Fruit fly (Drosophila melanogaster) whole organism, embryonic: Measurements from ENCODE around the gene CG16972.

Experiments
- Aef1 ChIP-seq: fragments of 200-800 bp; sonication (Bioruptor generic); IDR thresholded peaks from 3 replicates; pipeline ENCODE4 v1.3.6; 2022; ENCODE audit warnings: missing biosample characterization, missing genetic modification characterization
- CG10543 ChIP-seq: fragments of 200-800 bp; sonication (Bioruptor generic); optimal IDR thresholded peaks from 3 replicates; lab custom pipeline; 2017; ENCODE audit warnings: missing biosample characterization, mild to moderate bottlenecking, missing genetic modification characterization, moderate library complexity
- CG10979 ChIP-seq: fragments of 200-800 bp; sonication (Bioruptor generic); optimal IDR thresholded peaks from 2 replicates; lab custom pipeline; 2018; ENCODE audit warnings: missing biosample characterization, mild to moderate bottlenecking, missing genetic modification characterization, moderate library complexity
- CG11093 ChIP-seq: fragments of 200-800 bp; sonication (Bioruptor generic); IDR thresholded peaks from 3 replicates; pipeline ENCODE4 v1.3.6; 2022; ENCODE audit warnings: missing biosample characterization, missing genetic modification characterization
- CG11247 ChIP-seq: fragments of 200-800 bp; sonication (Bioruptor generic); IDR thresholded peaks from 2 replicates; pipeline ENCODE4 v1.3.6; 2022; ENCODE audit warnings: missing biosample characterization, missing genetic modification characterization
- CG11695 ChIP-seq: fragments of 200-800 bp; sonication (Bioruptor generic); IDR thresholded peaks from 3 replicates; pipeline ENCODE4 v1.3.6; 2022; ENCODE audit warnings: missing biosample characterization, missing genetic modification characterization
- CG12769 ChIP-seq: fragments of 200-800 bp; sonication (Bioruptor generic); optimal IDR thresholded peaks from 2 replicates; lab custom pipeline; 2019; ENCODE audit warnings: missing biosample characterization, mild to moderate bottlenecking, missing genetic modification characterization, moderate library complexity
- CG15011 ChIP-seq: fragments of 200-800 bp; sonication (Bioruptor generic); optimal IDR thresholded peaks from 3 replicates; lab custom pipeline; 2018; ENCODE audit warnings: missing biosample characterization, mild to moderate bottlenecking, missing genetic modification characterization
- CG15601 ChIP-seq: fragments of 200-800 bp; sonication (Bioruptor generic); optimal IDR thresholded peaks from 3 replicates; lab custom pipeline; 2019; ENCODE audit warnings: missing biosample characterization, mild to moderate bottlenecking, missing genetic modification characterization, moderate library complexity
- CG16863 ChIP-seq: fragments of 200-800 bp; sonication (Bioruptor generic); optimal IDR thresholded peaks from 3 replicates; lab custom pipeline; 2016; ENCODE audit warnings: missing biosample characterization, missing genetic modification characterization
- CG18619 ChIP-seq: fragments of 200-800 bp; sonication (Bioruptor generic); optimal IDR thresholded peaks from 3 replicates; lab custom pipeline; 2017; ENCODE audit warnings: missing biosample characterization, mild to moderate bottlenecking, missing genetic modification characterization
- CG30403 ChIP-seq: fragments of 200-800 bp; sonication (Bioruptor generic); optimal IDR thresholded peaks from 3 replicates; lab custom pipeline; 2016; ENCODE audit warnings: missing biosample characterization, missing genetic modification characterization
- CG3163 ChIP-seq: fragments of 200-800 bp; sonication (Bioruptor generic); optimal IDR thresholded peaks from 3 replicates; lab custom pipeline; 2016; ENCODE audit warnings: missing biosample characterization, missing genetic modification characterization
- CG43689 ChIP-seq: fragments of 200-800 bp; sonication (Bioruptor generic); IDR thresholded peaks from 2 replicates; pipeline ENCODE4 v1.3.6; 2022; ENCODE audit warnings: missing biosample characterization, missing genetic modification characterization
- CG4730 ChIP-seq: fragments of 200-800 bp; sonication (Bioruptor generic); IDR thresholded peaks from 2 replicates; pipeline ENCODE4 v1.3.6; 2022; ENCODE audit warnings: missing biosample characterization, missing genetic modification characterization
- CG4820 ChIP-seq: fragments of 200-800 bp; sonication (Bioruptor generic); optimal IDR thresholded peaks from 3 replicates; lab custom pipeline; 2016; ENCODE audit warnings: missing biosample characterization, missing genetic modification characterization
- CG6791 ChIP-seq: fragments of 200-800 bp; sonication (Bioruptor generic); IDR thresholded peaks from 3 replicates; pipeline ENCODE4 v1.3.6; 2022; ENCODE audit warnings: missing biosample characterization, missing genetic modification characterization; ENCODE audit not compliant: partially characterized antibody
- CG7745 ChIP-seq: fragments of 200-800 bp; sonication (Bioruptor generic); optimal IDR thresholded peaks from 2 replicates; lab custom pipeline; 2018; ENCODE audit warnings: missing biosample characterization, mild to moderate bottlenecking, missing genetic modification characterization, moderate library complexity
- CG7987 ChIP-seq: fragments of 200-800 bp; sonication (Bioruptor generic); optimal IDR thresholded peaks from 2 replicates; lab custom pipeline; 2018; ENCODE audit warnings: missing biosample characterization, mild to moderate bottlenecking, missing genetic modification characterization, moderate library complexity
- Dek ChIP-seq: fragments of 200-800 bp; sonication (Bioruptor generic); optimal IDR thresholded peaks from 3 replicates; lab custom pipeline; 2019; ENCODE audit warnings: missing biosample characterization, mild to moderate bottlenecking, missing genetic modification characterization, moderate library complexity
- Dip3 ChIP-seq: fragments of 200-800 bp; sonication (Bioruptor generic); optimal IDR thresholded peaks from 3 replicates; lab custom pipeline; 2016; ENCODE audit warnings: missing biosample characterization, missing genetic modification characterization
- GATAe ChIP-seq: fragments of 200-800 bp; sonication (Bioruptor generic); conservative IDR thresholded peaks from 2 replicates; pipeline ENCODE4 v1.3.6; 2022; ENCODE audit warnings: missing biosample characterization, missing genetic modification characterization
- H15 ChIP-seq: fragments of 200-800 bp; sonication (Bioruptor generic); IDR thresholded peaks from 3 replicates; pipeline ENCODE4 v1.3.6; 2022; ENCODE audit warnings: missing biosample characterization, missing genetic modification characterization
- HLHmδ ChIP-seq: fragments of 200-800 bp; sonication (Bioruptor generic); optimal IDR thresholded peaks from 2 replicates; lab custom pipeline; 2018; ENCODE audit warnings: missing biosample characterization, mild to moderate bottlenecking, missing genetic modification characterization, moderate library complexity
- Jarid2 ChIP-seq: fragments of 200-800 bp; sonication (Bioruptor generic); optimal IDR thresholded peaks from 3 replicates; lab custom pipeline; 2017; ENCODE audit warnings: mild to moderate bottlenecking, missing biosample characterization, missing genetic modification reagents, missing genetic modification characterization
- Kr ChIP-seq: fragments of 200-800 bp; sonication (Bioruptor generic); optimal IDR thresholded peaks from 2 replicates; lab custom pipeline; 2017; ENCODE audit warnings: missing biosample characterization, mild to moderate bottlenecking, missing genetic modification characterization
- MTF-1 ChIP-seq: fragments of 200-800 bp; sonication (Bioruptor generic); optimal IDR thresholded peaks from 2 replicates; lab custom pipeline; 2018; ENCODE audit warnings: missing biosample characterization, mild to moderate bottlenecking, missing genetic modification characterization, borderline replicate concordance
- Max ChIP-seq: fragments of 200-800 bp; sonication (Bioruptor generic); optimal IDR thresholded peaks from 2 replicates; lab custom pipeline; 2016; ENCODE audit warnings: missing biosample characterization, mild to moderate bottlenecking, missing genetic modification characterization
- Myb ChIP-seq: fragments of 200-800 bp; sonication (Bioruptor generic); optimal IDR thresholded peaks from 2 replicates; lab custom pipeline; 2016; ENCODE audit warnings: missing biosample characterization, missing genetic modification characterization
- Neu2 ChIP-seq: fragments of 200-800 bp; sonication (Bioruptor generic); optimal IDR thresholded peaks from 3 replicates; lab custom pipeline; 2016; ENCODE audit warnings: missing biosample characterization, missing genetic modification characterization, borderline replicate concordance
- Sox102F ChIP-seq: fragments of 200-800 bp; sonication (Bioruptor generic); optimal IDR thresholded peaks from 2 replicates; lab custom pipeline; 2018; ENCODE audit warnings: missing biosample characterization, mild to moderate bottlenecking, missing genetic modification characterization, moderate library complexity
- TFAM ChIP-seq: fragments of 200-800 bp; sonication (Bioruptor generic); optimal IDR thresholded peaks from 2 replicates; lab custom pipeline; 2017; ENCODE audit warnings: missing biosample characterization, missing genetic modification characterization, inconsistent platforms
- bab2 ChIP-seq: fragments of 200-800 bp; sonication (Bioruptor generic); optimal IDR thresholded peaks from 2 replicates; lab custom pipeline; 2016; ENCODE audit warnings: missing biosample characterization, missing genetic modification characterization
- caup ChIP-seq: fragments of 200-800 bp; sonication (Bioruptor generic); optimal IDR thresholded peaks from 3 replicates; lab custom pipeline; 2017; ENCODE audit warnings: missing biosample characterization, mild to moderate bottlenecking, missing genetic modification characterization, moderate library complexity; ENCODE audit not compliant: severe bottlenecking
- cg ChIP-seq: fragments of 200-800 bp; sonication (Bioruptor generic); optimal IDR thresholded peaks from 3 replicates; lab custom pipeline; 2019; ENCODE audit warnings: missing biosample characterization, mild to moderate bottlenecking, missing genetic modification characterization, moderate library complexity
- crc ChIP-seq: fragments of 200-800 bp; sonication (Bioruptor generic); optimal IDR thresholded peaks from 2 replicates; lab custom pipeline; 2016; ENCODE audit warnings: missing biosample characterization, missing genetic modification characterization
- dysf ChIP-seq: fragments of 200-800 bp; sonication (Bioruptor generic); IDR thresholded peaks from 3 replicates; pipeline ENCODE4 v1.3.6; 2022; ENCODE audit warnings: missing biosample characterization, missing genetic modification characterization
- ems ChIP-seq: fragments of 200-800 bp; sonication (Bioruptor generic); optimal IDR thresholded peaks from 3 replicates; lab custom pipeline; 2016; ENCODE audit warnings: missing biosample characterization, missing genetic modification characterization
- fd3F ChIP-seq: fragments of 200-800 bp; sonication (Bioruptor generic); optimal IDR thresholded peaks from 2 replicates; lab custom pipeline; 2018; ENCODE audit warnings: missing biosample characterization, mild to moderate bottlenecking, missing genetic modification characterization, moderate library complexity
- gem ChIP-seq: fragments of 200-800 bp; sonication (Bioruptor generic); optimal IDR thresholded peaks from 2 replicates; lab custom pipeline; 2019; ENCODE audit warnings: missing biosample characterization, mild to moderate bottlenecking, missing genetic modification characterization, moderate library complexity
- h ChIP-seq: fragments of >200 bp; optimal IDR thresholded peaks from 2 replicates; lab custom pipeline; 2017
- jing ChIP-seq: fragments of 200-800 bp; sonication (Bioruptor generic); optimal IDR thresholded peaks from 2 replicates; lab custom pipeline; 2018; ENCODE audit warnings: missing biosample characterization, mild to moderate bottlenecking, missing genetic modification characterization
- klu ChIP-seq: fragments of 200-800 bp; sonication (Bioruptor generic); IDR thresholded peaks from 2 replicates; pipeline ENCODE4 v1.3.6; 2022; ENCODE audit warnings: missing biosample characterization, missing genetic modification characterization
- mirr ChIP-seq: fragments of 200-800 bp; sonication (Bioruptor generic); optimal IDR thresholded peaks from 3 replicates; lab custom pipeline; 2018; ENCODE audit warnings: missing biosample characterization, mild to moderate bottlenecking, missing genetic modification characterization
- nau ChIP-seq: fragments of 200-800 bp; sonication (Bioruptor generic); optimal IDR thresholded peaks from 3 replicates; lab custom pipeline; 2017; ENCODE audit warnings: missing biosample characterization, mild to moderate bottlenecking, missing genetic modification characterization, missing genetic modification reagents
- nmo ChIP-seq: fragments of 200-800 bp; sonication (Bioruptor generic); optimal IDR thresholded peaks from 2 replicates; lab custom pipeline; 2018; ENCODE audit warnings: missing biosample characterization, mild to moderate bottlenecking, missing genetic modification characterization, moderate library complexity
- repo ChIP-seq: fragments of 200-800 bp; sonication (Bioruptor generic); optimal IDR thresholded peaks from 2 replicates; lab custom pipeline; 2016; ENCODE audit warnings: missing biosample characterization, missing genetic modification characterization
- sens-2 ChIP-seq: fragments of 200-800 bp; sonication (Bioruptor generic); IDR thresholded peaks from 2 replicates; pipeline ENCODE4 v1.3.6; 2022; ENCODE audit warnings: missing biosample characterization, missing genetic modification characterization
- vfl ChIP-seq: fragments of 200-800 bp; sonication (Bioruptor generic); optimal IDR thresholded peaks from 2 replicates; lab custom pipeline; 2016; ENCODE audit warnings: missing biosample characterization, missing genetic modification characterization
- wdn ChIP-seq: fragments of 200-800 bp; sonication (Bioruptor generic); IDR thresholded peaks from 2 replicates; pipeline ENCODE4 v1.3.6; 2022; ENCODE audit warnings: missing biosample characterization, missing genetic modification characterization
- wor ChIP-seq: fragments of 200-800 bp; sonication (Bioruptor generic); IDR thresholded peaks from 2 replicates; pipeline ENCODE4 v1.3.6; 2022; ENCODE audit warnings: missing biosample characterization, missing genetic modification characterization

CG16972 gene

dm6 chr2L:13222225-13222648 is 19.1 kb upstream of the CG16972 start, which contains the start of the genes Ski6 and CG16812 (continued):
- TF ChIP-seq Sox102F (GFP tag; lab: Kevin White, UChicago) (peak; percentile 81), HLHmδ (no peak), fd3F (GFP tag; lab: Kevin White, UChicago) (peak; percentile 66), CG11093 (GFP tag; lab: Robert Waterston, UW) (no peak), Jarid2 (no peak), CG3163 (GFP tag; lab: Kevin White, UChicago) (no peak), H15 (GFP tag; lab: Robert Waterston, UW) (peak; percentile 42; the same call in 1 of the 3 replicates), caup (GFP tag; lab: Kevin White, UChicago) (no peak), CG16863 (GFP tag; lab: Kevin White, UChicago) (no peak), cg (no peak), Kr (GFP tag; lab: Kevin White, UChicago) (no peak), CG6791 (GFP tag; lab: Robert Waterston, UW) (peak; percentile 35; the same call in 1 of the 3 replicates), CG15011 (GFP tag; lab: Kevin White, UChicago) (no peak), CG10979 (tag; lab: Kevin White, UChicago) (peak; percentile 67), bab2 (peak; percentile 54), CG10543 (GFP tag; lab: Kevin White, UChicago) (no peak), Dip3 (GFP tag; lab: Kevin White, UChicago) (peak; percentile 30), CG4730 (no peak), CG15601 (tag; lab: Kevin White, UChicago) (no peak), Aef1 (GFP tag; lab: Robert Waterston, UW) (peak; percentile 24; the same call in 2 of the 3 replicates), crc (no peak), nmo (GFP tag; lab: Kevin White, UChicago) (peak; percentile 84), Myb (no peak), dysf (GFP tag; lab: Robert Waterston, UW) (peak; percentile 60; the same call in 2 of the 3 replicates), h (lab: Kevin White, UChicago) (no peak), CG7745 (tag; lab: Kevin White, UChicago) (no peak), vfl (GFP tag; lab: Kevin White, UChicago) (peak; percentile 10), nau (GFP tag; lab: Kevin White, UChicago) (no peak), ems (GFP tag; lab: Kevin White, UChicago) (no peak), repo (no peak), CG30403 (GFP tag; lab: Kevin White, UChicago) (peak; percentile 83), CG11695 (GFP tag; lab: Robert Waterston, UW) (peak; percentile 48; the same call in 1 of the 3 replicates), CG7987 (GFP tag; lab: Kevin White, UChicago) (no peak), wdn (GFP tag; lab: Robert Waterston, UW) (peak; percentile 41; the same call in 1 of the 2 replicates), Max (GFP tag; lab: Kevin White, UChicago) (peak; percentile 75), CG18619 (GFP tag; lab: Kevin White, UChicago) (no peak), Dek (tag; lab: Kevin White, UChicago) (peak; percentile 70), CG43689 (GFP tag; lab: Robert Waterston, UW) (no peak), mirr (GFP tag; lab: Kevin White, UChicago) (no peak), GATAe (GFP tag; lab: Robert Waterston, UW) (no peak), CG11247 (GFP tag; lab: Robert Waterston, UW) (peak; percentile 52; the same call in 1 of the 2 replicates), Neu2 (GFP tag; lab: Kevin White, UChicago) (no peak), CG4820 (GFP tag; lab: Kevin White, UChicago) (peak; percentile 53), sens-2 (no peak), gem (tag; lab: Kevin White, UChicago) (peak; percentile 89), jing (GFP tag; lab: Kevin White, UChicago) (no peak), MTF-1 (GFP tag; lab: Kevin White, UChicago) (peak; percentile 68), CG12769 (no peak), wor (GFP tag; lab: Robert Waterston, UW) (no peak), klu (GFP tag; lab: Robert Waterston, UW) (peak; percentile 8; the same call in 1 of the 2 replicates), TFAM (GFP tag; lab: Kevin White, UChicago) (no peak)
